Fruit fly (Drosophila melanogaster): Measurements from ENCODE around the gene ben.

dm6 chrX:14015445-14015720, 19.2 kb downstream of the ben start:
- TF ChIP-seq CG14711 (tag; optimal IDR thresholded peaks at IDR 0.05) (no peak), CG33017 (tag; optimal IDR thresholded peaks at IDR 0.05) (no peak), cic (GFP tag; optimal IDR thresholded peaks at IDR 0.05) (no peak), Mnt (GFP tag; optimal IDR thresholded peaks at IDR 0.05) (no peak), Hr96 (GFP tag; optimal IDR thresholded peaks at IDR 0.05) (no peak)

Measured in whole organism, adult.